Worm (Caenorhabditis elegans): ENCODE measurements around the gene unc-70.

ce11 chrV:6870004-6870403, 11.1 kb upstream of the unc-70 start, which contains the start of gene frpr-18:
- TF ChIP-seq daf-12 (tag; optimal IDR thresholded peaks at IDR 0.05) (no peak), ztf-11 (tag; optimal IDR thresholded peaks at IDR 0.05) (no peak), nhr-23 (tag; optimal IDR thresholded peaks at IDR 0.05) (no peak), nhr-237 (tag; optimal IDR thresholded peaks at IDR 0.05) (no peak), ama-1 (optimal IDR thresholded peaks at IDR 0.05) (no peak), nfya-1 (tag; optimal IDR thresholded peaks at IDR 0.05; ENCODE audit: insufficient read depth) (no peak), pha-4 (tag; optimal IDR thresholded peaks at IDR 0.05) (no peak), skn-1 (tag; optimal IDR thresholded peaks at IDR 0.05) (no peak), lin-15B (tag; optimal IDR thresholded peaks at IDR 0.05) (no peak), unc-62 (GFP tag; optimal IDR thresholded peaks at IDR 0.05) (no peak), fos-1 (tag; optimal IDR thresholded peaks at IDR 0.05) (no peak), egl-27 (tag; optimal IDR thresholded peaks at IDR 0.05) (no peak)
